Worm (Caenorhabditis elegans): ENCODE measurements around the gene clec-128.

DNA sequence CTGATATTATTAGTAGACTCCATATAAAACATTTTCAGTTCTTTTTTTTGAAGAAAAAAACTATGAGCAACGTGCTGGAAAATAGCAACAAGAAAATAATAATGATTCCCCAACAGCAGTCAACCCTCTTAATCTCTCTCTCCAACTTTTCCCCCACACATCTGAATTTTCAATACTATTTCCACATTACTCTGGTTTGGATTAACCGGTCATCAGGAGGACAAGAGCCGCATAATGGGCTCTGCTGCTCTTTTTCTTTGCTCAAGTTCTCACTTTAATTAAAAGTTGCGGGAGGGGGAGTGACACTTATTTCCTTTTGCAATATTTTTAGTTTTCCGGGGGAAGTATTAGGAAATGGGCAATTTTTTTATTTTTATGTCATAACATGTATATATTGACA is 43.4 kb downstream of the clec-128 start:
- no peak for TF ChIP-seq nhr-11 (tag; optimal IDR thresholded peaks at IDR 0.05)
- no peak for TF ChIP-seq nhr-12 (tag; optimal IDR thresholded peaks at IDR 0.05)
- TF ChIP-seq lin-39 (tag; optimal IDR thresholded peaks at IDR 0.05), result no peak
- no peak for TF ChIP-seq ztf-4 (tag; optimal IDR thresholded peaks at IDR 0.05)
- no peak for TF ChIP-seq elt-3 (tag; optimal IDR thresholded peaks at IDR 0.05)
- no peak for TF ChIP-seq nhr-77 (tag; optimal IDR thresholded peaks at IDR 0.05)
- TF ChIP-seq nhr-129 (tag; optimal IDR thresholded peaks at IDR 0.05), result no peak
- TF ChIP-seq snpc-4 (tag; optimal IDR thresholded peaks at IDR 0.05), result no peak
- TF ChIP-seq R02D3.7 (tag; optimal IDR thresholded peaks at IDR 0.05), result no peak
- no peak for TF ChIP-seq unc-39 (tag; optimal IDR thresholded peaks at IDR 0.05)
